Fruit fly (Drosophila melanogaster): Measurements from ENCODE around the gene orb2.

DNA sequence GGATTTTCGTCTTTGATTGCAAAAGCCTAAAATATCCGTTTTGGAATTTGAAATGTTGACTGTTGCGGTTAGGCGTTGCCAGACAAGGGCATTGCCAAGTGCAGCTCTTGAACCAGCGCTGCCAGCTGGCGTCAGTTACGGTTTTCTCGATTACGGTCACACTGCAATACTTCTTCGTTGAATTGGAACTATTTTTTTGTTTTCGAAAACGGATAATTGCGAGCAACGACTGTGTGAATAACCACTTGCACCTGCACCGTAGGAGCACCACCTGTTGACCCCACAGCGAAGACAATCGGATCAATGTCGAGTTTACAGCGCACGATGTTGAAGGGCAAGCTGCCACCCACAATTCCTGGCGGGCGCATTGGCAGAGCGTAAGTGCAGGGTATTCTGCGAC is 32.3 kb upstream of the orb2 start, which contains the start of gene CG5068:
- TF ChIP-seq CG11902 (GFP tag; optimal IDR thresholded peaks at IDR 0.05) (no peak), CG34406 (GFP tag; optimal IDR thresholded peaks at IDR 0.05) (no peak), CG6854 (GFP tag; optimal IDR thresholded peaks at IDR 0.05) (no peak), Blimp-1 (GFP tag; optimal IDR thresholded peaks at IDR 0.05) (no peak), CG3032 (tag; optimal IDR thresholded peaks at IDR 0.05) (no peak), eg (GFP tag; IDR thresholded peaks at IDR 0.05) (no peak), Hr4 (GFP tag; optimal IDR thresholded peaks at IDR 0.05) (no peak), lz (GFP tag; optimal IDR thresholded peaks at IDR 0.05) (no peak)

All from whole organism, prepupa.